Fruit fly (Drosophila melanogaster) whole organism, embryonic: Measurements from ENCODE around the gene CG32073.

Source experiments
- Adf1 ChIP-seq: fragments of 200-800 bp; sonication (Bioruptor generic); IDR thresholded peaks from 2 replicates; pipeline ENCODE4 v1.3.6; 2022; ENCODE audit warnings: missing biosample characterization, missing genetic modification characterization
- Awh ChIP-seq: fragments of 200-800 bp; sonication (Bioruptor generic); IDR thresholded peaks from 2 replicates; pipeline ENCODE4, ENCODE4 v1.3.6; 2022; ENCODE audit warnings: missing biosample characterization, missing genetic modification characterization
- BtbVII ChIP-seq: fragments of 200-800 bp; sonication (Bioruptor generic); optimal IDR thresholded peaks from 3 replicates; lab custom pipeline; 2017; ENCODE audit warnings: missing biosample characterization, mild to moderate bottlenecking, missing genetic modification characterization
- CG10979 ChIP-seq: fragments of 200-800 bp; sonication (Bioruptor generic); optimal IDR thresholded peaks from 2 replicates; lab custom pipeline; 2018; ENCODE audit warnings: missing biosample characterization, mild to moderate bottlenecking, missing genetic modification characterization, moderate library complexity
- CG11456 ChIP-seq: fragments of 200-800 bp; sonication (Bioruptor generic); IDR thresholded peaks from 3 replicates; pipeline ENCODE4 v1.3.6; 2022; ENCODE audit warnings: missing biosample characterization, missing genetic modification characterization
- CG11723 ChIP-seq: fragments of 200-800 bp; sonication (Bioruptor generic); optimal IDR thresholded peaks from 2 replicates; lab custom pipeline; 2017; ENCODE audit warnings: missing biosample characterization, mild to moderate bottlenecking, missing genetic modification characterization
- CG12104 ChIP-seq: fragments of 200-800 bp; sonication (Bioruptor generic); optimal IDR thresholded peaks from 3 replicates; lab custom pipeline; 2016; ENCODE audit warnings: missing biosample characterization, missing genetic modification characterization
- CG12391 ChIP-seq: fragments of 200-800 bp; sonication (Bioruptor generic); optimal IDR thresholded peaks from 3 replicates; lab custom pipeline; 2018; ENCODE audit warnings: missing biosample characterization, mild to moderate bottlenecking, missing genetic modification characterization, moderate library complexity
- CG14014 ChIP-seq: fragments of 200-800 bp; sonication (Bioruptor generic); IDR thresholded peaks from 2 replicates; pipeline ENCODE4 v1.3.6; 2022; ENCODE audit warnings: missing biosample characterization, missing genetic modification characterization
- CG14050 ChIP-seq: fragments of 200-800 bp; sonication (Bioruptor generic); IDR thresholded peaks from 3 replicates; pipeline ENCODE4 v1.3.6; 2022; ENCODE audit warnings: missing biosample characterization, missing genetic modification characterization
- CG17385 ChIP-seq: fragments of 200-800 bp; sonication (Bioruptor generic); optimal IDR thresholded peaks from 3 replicates; lab custom pipeline; 2018; ENCODE audit warnings: missing biosample characterization, mild to moderate bottlenecking, missing genetic modification characterization
- CG18599 ChIP-seq: fragments of 200-800 bp; sonication (Bioruptor generic); optimal IDR thresholded peaks from 3 replicates; lab custom pipeline; 2017; ENCODE audit warnings: missing biosample characterization, missing genetic modification characterization, mild to moderate bottlenecking, moderate library complexity, missing genetic modification reagents
- CG18619 ChIP-seq: fragments of 200-800 bp; sonication (Bioruptor generic); optimal IDR thresholded peaks from 3 replicates; lab custom pipeline; 2017; ENCODE audit warnings: missing biosample characterization, mild to moderate bottlenecking, missing genetic modification characterization
- CG2120 ChIP-seq: fragments of 200-800 bp; sonication (Bioruptor generic); optimal IDR thresholded peaks from 3 replicates; lab custom pipeline; 2016; ENCODE audit warnings: missing biosample characterization, missing genetic modification characterization
- CG31365 ChIP-seq: fragments of 200-800 bp; sonication (Bioruptor generic); optimal IDR thresholded peaks from 2 replicates; lab custom pipeline; 2018; ENCODE audit warnings: missing biosample characterization, mild to moderate bottlenecking, missing genetic modification characterization
- CG3281 ChIP-seq: fragments of 200-800 bp; sonication (Bioruptor generic); optimal IDR thresholded peaks from 3 replicates; lab custom pipeline; 2017; ENCODE audit warnings: missing biosample characterization, mild to moderate bottlenecking, missing genetic modification characterization
- CG33557 ChIP-seq: fragments of 200-800 bp; sonication (Bioruptor generic); optimal IDR thresholded peaks from 2 replicates; lab custom pipeline; 2019; ENCODE audit warnings: missing biosample characterization, mild to moderate bottlenecking, missing genetic modification characterization, moderate library complexity
- CG6654 ChIP-seq: fragments of 200-800 bp; sonication (Bioruptor generic); optimal IDR thresholded peaks from 2 replicates; lab custom pipeline; 2017; ENCODE audit warnings: missing biosample characterization, mild to moderate bottlenecking, missing genetic modification characterization
- CG7372 ChIP-seq: fragments of 200-800 bp; sonication (Bioruptor generic); IDR thresholded peaks from 2 replicates; pipeline ENCODE4 v1.3.6; 2022; ENCODE audit warnings: missing biosample characterization, missing genetic modification characterization
- CG7556 ChIP-seq: fragments of 200-800 bp; sonication (Bioruptor generic); optimal IDR thresholded peaks from 2 replicates; lab custom pipeline; 2017; ENCODE audit warnings: missing biosample characterization, mild to moderate bottlenecking, missing genetic modification characterization
- CG7928 ChIP-seq: fragments of 200-800 bp; sonication (Bioruptor generic); optimal IDR thresholded peaks from 2 replicates; lab custom pipeline; 2017; ENCODE audit warnings: missing biosample characterization, mild to moderate bottlenecking, missing genetic modification characterization
- CG7987 ChIP-seq: fragments of 200-800 bp; sonication (Bioruptor generic); optimal IDR thresholded peaks from 2 replicates; lab custom pipeline; 2018; ENCODE audit warnings: missing biosample characterization, mild to moderate bottlenecking, missing genetic modification characterization, moderate library complexity
- CG8944 ChIP-seq: fragments of 200-800 bp; sonication (Bioruptor generic); optimal IDR thresholded peaks from 3 replicates; lab custom pipeline; 2016; ENCODE audit warnings: missing biosample characterization, missing genetic modification characterization
- Dip3 ChIP-seq: fragments of 200-800 bp; sonication (Bioruptor generic); optimal IDR thresholded peaks from 3 replicates; lab custom pipeline; 2016; ENCODE audit warnings: missing biosample characterization, missing genetic modification characterization
- Dref ChIP-seq: fragments of 200-800 bp; sonication (Bioruptor generic); IDR thresholded peaks from 2 replicates; pipeline ENCODE4 v1.3.6; 2022; ENCODE audit warnings: missing biosample characterization, missing genetic modification characterization
- Fer1 ChIP-seq: fragments of 200-800 bp; sonication (Bioruptor generic); optimal IDR thresholded peaks from 2 replicates; lab custom pipeline; 2017; ENCODE audit warnings: missing biosample characterization, mild to moderate bottlenecking, missing genetic modification characterization
- Fer3 ChIP-seq: fragments of 200-800 bp; sonication (Bioruptor generic); optimal IDR thresholded peaks from 2 replicates; lab custom pipeline; 2018; ENCODE audit warnings: missing biosample characterization, mild to moderate bottlenecking, missing genetic modification characterization, moderate library complexity
- MTF-1 ChIP-seq: fragments of 200-800 bp; sonication (Bioruptor generic); optimal IDR thresholded peaks from 2 replicates; lab custom pipeline; 2018; ENCODE audit warnings: missing biosample characterization, mild to moderate bottlenecking, missing genetic modification characterization, borderline replicate concordance
- Meics ChIP-seq: fragments of 200-800 bp; sonication (Bioruptor generic); optimal IDR thresholded peaks from 2 replicates; lab custom pipeline; 2017; ENCODE audit warnings: missing biosample characterization, mild to moderate bottlenecking, missing genetic modification characterization
- NFAT ChIP-seq: fragments of 200-800 bp; sonication (Bioruptor generic); IDR thresholded peaks from 2 replicates; pipeline ENCODE4 v1.3.6; 2022; ENCODE audit warnings: missing biosample characterization, missing genetic modification characterization
- Xrp1 ChIP-seq: fragments of 200-800 bp; sonication (Bioruptor generic); IDR thresholded peaks from 2 replicates; pipeline ENCODE4 v1.3.6; 2022; ENCODE audit warnings: missing biosample characterization, missing genetic modification characterization
- cad ChIP-seq: fragments of >200 bp; optimal IDR thresholded peaks from 2 replicates; lab custom pipeline; 2017; ENCODE audit warnings: missing biosample characterization, missing genetic modification characterization
- caup ChIP-seq: fragments of 200-800 bp; sonication (Bioruptor generic); optimal IDR thresholded peaks from 3 replicates; lab custom pipeline; 2017; ENCODE audit warnings: missing biosample characterization, mild to moderate bottlenecking, missing genetic modification characterization, moderate library complexity; ENCODE audit not compliant: severe bottlenecking
- crp ChIP-seq, 2 experiments: fragments of 200-800 bp; sonication (Bioruptor generic); optimal IDR thresholded peaks; 2 replicates in 1 of 2; 3 replicates in 1 of 2; lab custom pipeline; 2017; ENCODE audit warnings: missing biosample characterization in 2 of 2, missing genetic modification characterization in 2 of 2, mild to moderate bottlenecking in 1 of 2, moderate library complexity in 1 of 2
- ewg ChIP-seq: fragments of 200-800 bp; sonication (Bioruptor generic); optimal IDR thresholded peaks from 3 replicates; lab custom pipeline; 2017; ENCODE audit warnings: mild to moderate bottlenecking, missing biosample characterization, missing genetic modification reagents, missing genetic modification characterization
- hb ChIP-seq: fragments of 200-800 bp; sonication (Bioruptor generic); IDR thresholded peaks from 3 replicates; pipeline ENCODE4 v1.3.6; 2022; ENCODE audit warnings: missing biosample characterization, missing genetic modification characterization; ENCODE audit not compliant: partially characterized antibody
- ind ChIP-seq: fragments of 200-800 bp; sonication (Bioruptor generic); optimal IDR thresholded peaks from 3 replicates; lab custom pipeline; 2016; ENCODE audit warnings: missing biosample characterization, missing genetic modification characterization
- insv ChIP-seq, 2 experiments: fragments of 200-800 bp; sonication (Bioruptor generic); optimal IDR thresholded peaks; 3 replicates each; lab custom pipeline; 2016 to 2018; ENCODE audit warnings: missing biosample characterization in 2 of 2, missing genetic modification characterization in 2 of 2
- knrl ChIP-seq: fragments of 200-800 bp; sonication (Bioruptor generic); IDR thresholded peaks from 3 replicates; pipeline ENCODE4 v1.3.6; 2022; ENCODE audit warnings: missing biosample characterization, missing genetic modification characterization; ENCODE audit not compliant: partially characterized antibody
- nmo ChIP-seq: fragments of 200-800 bp; sonication (Bioruptor generic); optimal IDR thresholded peaks from 2 replicates; lab custom pipeline; 2018; ENCODE audit warnings: missing biosample characterization, mild to moderate bottlenecking, missing genetic modification characterization, moderate library complexity
- phol ChIP-seq: fragments of 200-800 bp; sonication (Bioruptor generic); optimal IDR thresholded peaks from 3 replicates; lab custom pipeline; 2018; ENCODE audit warnings: missing biosample characterization, mild to moderate bottlenecking, missing genetic modification characterization, moderate library complexity
- ro ChIP-seq: fragments of 200-800 bp; sonication (Bioruptor generic); IDR thresholded peaks from 2 replicates; pipeline ENCODE4 v1.3.6; 2022; ENCODE audit warnings: missing biosample characterization, missing genetic modification characterization
- row ChIP-seq: fragments of 200-800 bp; sonication (Bioruptor generic); IDR thresholded peaks from 3 replicates; pipeline ENCODE4 v1.3.6; 2022; ENCODE audit warnings: missing biosample characterization, missing genetic modification characterization
- sens ChIP-seq: fragments of 200-800 bp; sonication (Bioruptor generic); peaks from one replicate; lab custom pipeline; 2016; ENCODE audit warnings: missing biosample characterization, missing genetic modification characterization
- trh ChIP-seq: fragments of 200-800 bp; sonication (Bioruptor generic); optimal IDR thresholded peaks from 2 replicates; lab custom pipeline; 2016; ENCODE audit warnings: missing biosample characterization, missing genetic modification characterization
- wek ChIP-seq: fragments of 200-800 bp; sonication (Bioruptor generic); optimal IDR thresholded peaks from 3 replicates; lab custom pipeline; 2018; ENCODE audit warnings: missing biosample characterization, mild to moderate bottlenecking, missing genetic modification characterization, moderate library complexity
- zen ChIP-seq: fragments of 200-800 bp; sonication (Bioruptor generic); optimal IDR thresholded peaks from 3 replicates; lab custom pipeline; 2018; ENCODE audit warnings: missing biosample characterization, mild to moderate bottlenecking, missing genetic modification characterization, moderate library complexity
- zfh2 ChIP-seq: fragments of 200-800 bp; sonication (Bioruptor generic); optimal IDR thresholded peaks from 2 replicates; lab custom pipeline; 2016; ENCODE audit warnings: missing biosample characterization, missing genetic modification characterization

Gene CG32073

DNA sequence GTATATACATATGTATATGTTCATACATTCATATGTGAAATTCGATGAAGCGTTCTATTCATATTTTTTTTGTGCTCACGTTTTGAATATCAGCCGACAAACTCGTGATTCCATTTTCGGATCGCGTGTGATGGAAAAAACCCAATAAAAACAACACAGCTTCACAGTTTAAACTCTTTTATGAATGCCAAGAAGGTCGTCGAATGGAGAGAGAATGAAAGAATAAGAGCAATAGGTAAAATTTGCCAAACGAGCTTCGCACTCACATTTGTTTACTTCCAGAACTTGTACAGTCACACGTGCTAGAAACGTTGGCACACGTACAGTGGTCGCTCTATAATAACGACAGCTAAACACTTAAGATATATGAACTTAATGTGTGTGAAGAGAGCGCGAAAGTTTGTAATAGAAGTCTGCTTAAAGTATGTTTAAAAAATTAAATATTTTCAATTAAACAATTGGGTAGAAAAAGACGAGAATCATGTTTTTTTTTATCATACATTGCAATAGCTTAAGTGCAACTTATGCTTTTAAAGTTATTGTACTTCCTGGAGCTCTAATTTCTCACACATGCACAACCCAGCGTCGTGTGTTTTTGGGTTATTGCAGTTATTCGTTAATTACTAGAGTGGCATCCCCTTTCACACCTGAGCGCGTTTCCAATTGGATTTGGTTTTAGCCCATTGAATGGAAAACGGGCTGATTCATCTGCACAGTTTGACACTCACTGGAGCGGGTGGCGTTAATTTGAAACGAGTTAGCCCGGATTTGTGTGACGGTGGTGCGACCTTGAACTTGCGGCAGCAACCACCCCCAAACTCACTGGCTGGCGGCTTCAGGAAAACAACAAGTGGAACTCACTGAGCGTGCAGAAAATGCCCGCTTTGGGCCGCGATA, 18.5 kb upstream of the CG32073 start (continued):
- TF ChIP-seq nmo (GFP tag; lab: Kevin White, UChicago) (peak; percentile 19), trh (GFP tag; lab: Kevin White, UChicago) (no peak), CG3281 (GFP tag; lab: Kevin White, UChicago) (peak; percentile 50), BtbVII (GFP tag; lab: Kevin White, UChicago) (no peak), CG31365 (no peak), zen (tag; lab: Kevin White, UChicago) (peak; percentile 20), ind (no peak), Dref (no peak), CG17385 (GFP tag; lab: Kevin White, UChicago) (no peak), CG8944 (GFP tag; lab: Kevin White, UChicago) (no peak), wek (GFP tag; lab: Kevin White, UChicago) (no peak), CG14050 (GFP tag; lab: Robert Waterston, UW) (no peak), MTF-1 (GFP tag; lab: Kevin White, UChicago) (no peak), knrl (GFP tag; lab: Robert Waterston, UW) (no peak), cad (GFP tag; lab: Kevin White, UChicago) (peak; percentile 36), CG11723 (GFP tag; lab: Kevin White, UChicago) (no peak), CG7987 (peak; percentile 38), CG7556 (GFP tag; lab: Kevin White, UChicago) (no peak), CG18599 (GFP tag; lab: Kevin White, UChicago) (peak; percentile 39), Fer3 (tag; lab: Kevin White, UChicago) (peak; percentile 14), CG7372 (no peak), ro (GFP tag; lab: Robert Waterston, UW) (no peak), CG18619 (GFP tag; lab: Kevin White, UChicago) (no peak), crp (GFP tag; optimal IDR thresholded peaks at IDR 0.05; lab: Kevin White, UChicago) (no peak), CG11456 (GFP tag; lab: Robert Waterston, UW) (no peak), Meics (GFP tag; lab: Kevin White, UChicago) (peak; percentile 26), CG6654 (peak; percentile 95), NFAT (GFP tag; lab: Robert Waterston, UW) (0 out of 2 replicates have a peak, but pooled peaks have one; percentile 16), CG33557 (GFP tag; lab: Kevin White, UChicago) (no peak), sens (GFP tag; lab: Kevin White, UChicago) (peak; percentile 72), row (GFP tag; lab: Robert Waterston, UW) (peak; percentile 16; the same call in 1 of the 3 replicates), Dip3 (GFP tag; lab: Kevin White, UChicago) (peak; percentile 27), phol (peak; percentile 19), caup (GFP tag; lab: Kevin White, UChicago) (peak; percentile 22), CG7928 (GFP tag; lab: Kevin White, UChicago) (no peak), Xrp1 (GFP tag; lab: Robert Waterston, UW) (0 out of 2 replicates have a peak, but pooled peaks have one; percentile 11), CG12391 (peak; percentile 6), Fer1 (GFP tag; lab: Kevin White, UChicago) (peak; percentile 6), CG2120 (GFP tag; lab: Kevin White, UChicago) (peak; percentile 58), Awh (GFP tag; lab: Robert Waterston, UW) (no peak), hb (GFP tag; lab: Robert Waterston, UW) (no peak), insv (GFP tag; optimal IDR thresholded peaks at IDR 0.05; lab: Kevin White, UChicago) (peak; percentile 50 to 90), CG10979 (tag; lab: Kevin White, UChicago) (peak; percentile 10), CG14014 (GFP tag; lab: Robert Waterston, UW) (peak; percentile 32; the same call in 1 of the 2 replicates), zfh2 (GFP tag; lab: Kevin White, UChicago) (peak; percentile 23), Adf1 (GFP tag; lab: Robert Waterston, UW) (no peak), ewg (GFP tag; lab: Kevin White, UChicago) (no peak), CG12104 (no peak)
